Fruit fly (Drosophila melanogaster) ovary, adult (tissue): ENCODE results near the gene ng2.
A peak's percentile ranks its signal among the peaks of the same experiment; 100 is the strongest.
"Not testable (repeated sequence)": the region's sequence is repeated elsewhere in the genome, so short reads cannot be mapped to it uniquely, and the experiment has no call there.

Experiments
- CG17801 ChIP-seq: fragments of 200-800 bp; optimal IDR thresholded peaks from 2 replicates; lab custom pipeline; 2019; ENCODE audit warnings: missing biosample characterization, mild to moderate bottlenecking, missing genetic modification characterization, moderate library complexity; ENCODE audit not compliant: partially characterized antibody

The ng2 gene

dm6 chrX:3240471-3240870, at the start of gene ng2:
Gene ng2 (minus strand): TSS chrX:3240571.
- TF ChIP-seq CG17801 (GFP tag; lab: Kevin White, UChicago): not testable (repeated sequence)

- no peak for TF ChIP-seq CG17801 (GFP tag; lab: Kevin White, UChicago)
Observed at dm6 chrX:3288909-3289706, 48.7 kb upstream of the ng2 start.

dm6 chrX:3288247-3288838, 48.0 kb upstream of the ng2 start:
- TF ChIP-seq CG17801 (GFP tag; lab: Kevin White, UChicago): no peak

- no peak for TF ChIP-seq CG17801 (GFP tag; lab: Kevin White, UChicago)
Observed at dm6 chrX:3281958-3282357, 41.6 kb upstream of the ng2 start.

dm6 chrX:3273557-3273956, 33.2 kb upstream of the ng2 start:
- no peak for TF ChIP-seq CG17801 (GFP tag; lab: Kevin White, UChicago)

dm6 chrX:3265828-3266227, 25.5 kb upstream of the ng2 start:
- TF ChIP-seq CG17801 (GFP tag; lab: Kevin White, UChicago): peak; percentile 23

dm6 chrX:3260536-3260935, 20.2 kb upstream of the ng2 start:
- no peak for TF ChIP-seq CG17801 (GFP tag; lab: Kevin White, UChicago)

- TF ChIP-seq CG17801 (GFP tag; lab: Kevin White, UChicago): peak; percentile 12
Observed at dm6 chrX:3255569-3256309, 15.4 kb upstream of the ng2 start.

- TF ChIP-seq CG17801 (GFP tag; lab: Kevin White, UChicago): no peak
Observed at dm6 chrX:3249789-3250188, 9.4 kb upstream of the ng2 start, which contains the start of gene Sgs4. Gene Sgs4 (plus strand): TSS chrX:3250089.

dm6 chrX:3249189-3249588, 8.8 kb upstream of the ng2 start, which contains the start of gene Pig1:
Gene Pig1 (minus strand): TSS chrX:3249289.
- no peak for TF ChIP-seq CG17801 (GFP tag; lab: Kevin White, UChicago)

- TF ChIP-seq CG17801 (GFP tag; lab: Kevin White, UChicago): no peak
Observed at dm6 chrX:3244120-3244519, 3.7 kb upstream of the ng2 start, which contains the start of gene ng4. Gene ng4 (minus strand): TSS chrX:3244220.

dm6 chrX:3241984-3242462, 1.7 kb upstream of the ng2 start, which contains the start of the genes ng3 and ng1:
Gene ng3 (minus strand): TSS chrX:3242084.
Gene ng1 (plus strand): TSS chrX:3242412.
- TF ChIP-seq CG17801 (GFP tag; lab: Kevin White, UChicago): no peak

- TF ChIP-seq CG17801 (GFP tag; lab: Kevin White, UChicago): no peak
Observed at dm6 chrX:3236586-3236985, 3.8 kb downstream of the ng2 start, which contains the start of gene CG14265. Gene CG14265 (minus strand): TSS chrX:3236686.

- TF ChIP-seq CG17801 (GFP tag; lab: Kevin White, UChicago): no peak
Observed at dm6 chrX:3233683-3234082, 6.7 kb downstream of the ng2 start.
